Fruit fly (Drosophila melanogaster) whole organism, embryonic: ENCODE data around the gene ArfGAP1.

Source experiments
- CG10209 ChIP-seq: fragments of 200-800 bp; sonication (Bioruptor generic); optimal IDR thresholded peaks from 3 replicates; lab custom pipeline; 2017; ENCODE audit warnings: missing biosample characterization, mild to moderate bottlenecking, missing genetic modification characterization, missing genetic modification reagents
- CG10654 ChIP-seq: fragments of 200-800 bp; sonication (Bioruptor generic); optimal IDR thresholded peaks from 2 replicates; lab custom pipeline; 2016; ENCODE audit warnings: missing biosample characterization, missing genetic modification characterization
- CG11247 ChIP-seq: fragments of 200-800 bp; sonication (Bioruptor generic); IDR thresholded peaks from 2 replicates; pipeline ENCODE4 v1.3.6; 2022; ENCODE audit warnings: missing biosample characterization, missing genetic modification characterization
- CG1233 ChIP-seq: fragments of 200-800 bp; sonication (Bioruptor generic); optimal IDR thresholded peaks from 4 replicates; lab custom pipeline; 2018; ENCODE audit warnings: missing biosample characterization, mild to moderate bottlenecking, missing genetic modification characterization
- CG14860 ChIP-seq: fragments of 200-800 bp; sonication (Bioruptor generic); IDR thresholded peaks from 3 replicates; pipeline ENCODE4 v1.3.6; 2022; ENCODE audit warnings: missing biosample characterization, missing genetic modification characterization; ENCODE audit not compliant: partially characterized antibody
- CG14965 ChIP-seq: fragments of 200-800 bp; sonication (Bioruptor generic); optimal IDR thresholded peaks from 2 replicates; lab custom pipeline; 2016; ENCODE audit warnings: missing biosample characterization, missing genetic modification characterization, borderline replicate concordance
- CG15514 ChIP-seq: fragments of 200-800 bp; sonication (Bioruptor generic); optimal IDR thresholded peaks from 3 replicates; lab custom pipeline; 2017; ENCODE audit warnings: missing biosample characterization, missing genetic modification characterization, mild to moderate bottlenecking, moderate library complexity, missing genetic modification reagents
- CG17359 ChIP-seq: fragments of 200-800 bp; sonication (Bioruptor generic); optimal IDR thresholded peaks from 3 replicates; lab custom pipeline; 2018; ENCODE audit warnings: missing biosample characterization, mild to moderate bottlenecking, missing genetic modification characterization, moderate library complexity
- CG17612 ChIP-seq: fragments of 200-800 bp; sonication (Bioruptor generic); IDR thresholded peaks from 2 replicates; pipeline ENCODE4 v1.3.6; 2022; ENCODE audit warnings: missing biosample characterization, missing genetic modification characterization
- CG17912 ChIP-seq: fragments of 200-800 bp; sonication (Bioruptor generic); optimal IDR thresholded peaks from 2 replicates; lab custom pipeline; 2018; ENCODE audit warnings: missing biosample characterization, mild to moderate bottlenecking, missing genetic modification characterization
- CG32772 ChIP-seq: fragments of 200-800 bp; sonication (Bioruptor generic); IDR thresholded peaks from 2 replicates; pipeline ENCODE4 v1.3.6; 2022; ENCODE audit warnings: missing biosample characterization, missing genetic modification characterization
- CG3281 ChIP-seq: fragments of 200-800 bp; sonication (Bioruptor generic); optimal IDR thresholded peaks from 3 replicates; lab custom pipeline; 2017; ENCODE audit warnings: missing biosample characterization, mild to moderate bottlenecking, missing genetic modification characterization
- CG3407 ChIP-seq: fragments of 200-800 bp; sonication (Bioruptor generic); optimal IDR thresholded peaks from 2 replicates; lab custom pipeline; 2018; ENCODE audit warnings: missing biosample characterization, mild to moderate bottlenecking, missing genetic modification characterization
- CG3726 ChIP-seq: fragments of 200-800 bp; sonication (Bioruptor generic); IDR thresholded peaks from 3 replicates; pipeline ENCODE4, ENCODE4 v1.3.6; 2022; ENCODE audit warnings: missing biosample characterization, missing genetic modification characterization
- CG3995 ChIP-seq: fragments of 200-800 bp; sonication (Bioruptor generic); optimal IDR thresholded peaks from 3 replicates; lab custom pipeline; 2016; ENCODE audit warnings: missing biosample characterization, missing genetic modification characterization
- CG5180 ChIP-seq: fragments of 200-800 bp; sonication (Bioruptor generic); optimal IDR thresholded peaks from 3 replicates; lab custom pipeline; 2017; ENCODE audit warnings: missing biosample characterization, missing genetic modification characterization, mild to moderate bottlenecking, moderate library complexity, missing genetic modification reagents
- CG6683 ChIP-seq: fragments of 200-800 bp; sonication (Bioruptor generic); optimal IDR thresholded peaks from 2 replicates; lab custom pipeline; 2017; ENCODE audit warnings: missing biosample characterization, mild to moderate bottlenecking, missing genetic modification characterization, missing genetic modification reagents
- CG7928 ChIP-seq: fragments of 200-800 bp; sonication (Bioruptor generic); optimal IDR thresholded peaks from 2 replicates; lab custom pipeline; 2017; ENCODE audit warnings: missing biosample characterization, mild to moderate bottlenecking, missing genetic modification characterization
- CG7987 ChIP-seq: fragments of 200-800 bp; sonication (Bioruptor generic); optimal IDR thresholded peaks from 2 replicates; lab custom pipeline; 2018; ENCODE audit warnings: missing biosample characterization, mild to moderate bottlenecking, missing genetic modification characterization, moderate library complexity
- CG9817 ChIP-seq: fragments of 200-800 bp; sonication (Bioruptor generic); optimal IDR thresholded peaks from 2 replicates; lab custom pipeline; 2018; ENCODE audit warnings: missing biosample characterization, mild to moderate bottlenecking, missing genetic modification characterization, moderate library complexity
- CG9932 ChIP-seq: fragments of 200-800 bp; sonication (Bioruptor generic); IDR thresholded peaks from 2 replicates; pipeline ENCODE4 v1.3.6; 2022; ENCODE audit warnings: missing biosample characterization, missing genetic modification characterization
- Drgx ChIP-seq: fragments of 200-800 bp; sonication (Bioruptor generic); IDR thresholded peaks from 2 replicates; pipeline ENCODE4 v1.3.6; 2022; ENCODE audit warnings: missing biosample characterization, missing genetic modification characterization
- Elba2 ChIP-seq: fragments of 200-800 bp; sonication (Bioruptor generic); optimal IDR thresholded peaks from 3 replicates; lab custom pipeline; 2016; ENCODE audit warnings: missing biosample characterization, missing genetic modification characterization
- H2.0 ChIP-seq: fragments of 200-800 bp; sonication (Bioruptor generic); IDR thresholded peaks from 2 replicates; pipeline ENCODE4 v1.3.6; 2022; ENCODE audit warnings: missing biosample characterization, missing genetic modification characterization
- HLH4C ChIP-seq: fragments of 200-800 bp; sonication (Bioruptor generic); IDR thresholded peaks from 3 replicates; pipeline ENCODE4 v1.3.6; 2022; ENCODE audit warnings: missing biosample characterization, missing genetic modification characterization; ENCODE audit not compliant: partially characterized antibody
- Lhr ChIP-seq: fragments of 200-800 bp; sonication (Bioruptor generic); optimal IDR thresholded peaks from 3 replicates; lab custom pipeline; 2017; ENCODE audit warnings: mild to moderate bottlenecking, missing biosample characterization, missing genetic modification reagents, missing genetic modification characterization
- MBD-R2 ChIP-seq: fragments of 200-800 bp; sonication (Bioruptor generic); IDR thresholded peaks from 2 replicates; pipeline ENCODE4 v1.3.6; 2022; ENCODE audit warnings: missing biosample characterization, missing genetic modification characterization
- MESR4 ChIP-seq: fragments of 200-800 bp; sonication (Bioruptor generic); optimal IDR thresholded peaks from 2 replicates; lab custom pipeline; 2018; ENCODE audit warnings: missing biosample characterization, mild to moderate bottlenecking, missing genetic modification characterization, moderate library complexity
- NC2α ChIP-seq: fragments of 200-800 bp; sonication (Bioruptor generic); optimal IDR thresholded peaks from 2 replicates; lab custom pipeline; 2016; ENCODE audit warnings: missing biosample characterization, missing genetic modification characterization
- Nf-YA ChIP-seq: fragments of 200-800 bp; sonication (Bioruptor generic); IDR thresholded peaks from 2 replicates; pipeline ENCODE4 v1.3.6; 2022; ENCODE audit warnings: missing biosample characterization, missing genetic modification characterization
- Rfx ChIP-seq: fragments of 200-800 bp; sonication (Bioruptor generic); IDR thresholded peaks from 2 replicates; pipeline ENCODE4 v1.3.6; 2022; ENCODE audit warnings: missing biosample characterization, missing genetic modification characterization
- Ssrp ChIP-seq: fragments of 200-800 bp; sonication (Bioruptor generic); optimal IDR thresholded peaks from 2 replicates; lab custom pipeline; 2018; ENCODE audit warnings: missing biosample characterization, mild to moderate bottlenecking, missing genetic modification characterization, moderate library complexity
- Usf ChIP-seq: fragments of 200-800 bp; sonication (Bioruptor generic); optimal IDR thresholded peaks from 2 replicates; lab custom pipeline; 2017; ENCODE audit warnings: missing genotype, missing biosample characterization, missing genetic modification characterization
- ase ChIP-seq: fragments of 200-800 bp; sonication (Bioruptor generic); IDR thresholded peaks from 3 replicates; pipeline ENCODE4 v1.3.6; 2022; ENCODE audit warnings: missing biosample characterization, missing genetic modification characterization
- cad ChIP-seq: fragments of >200 bp; optimal IDR thresholded peaks from 2 replicates; lab custom pipeline; 2017; ENCODE audit warnings: missing biosample characterization, missing genetic modification characterization
- cwo ChIP-seq: fragments of 200-800 bp; sonication (Bioruptor generic); optimal IDR thresholded peaks from 3 replicates; lab custom pipeline; 2017; ENCODE audit warnings: missing biosample characterization, missing genetic modification characterization, mild to moderate bottlenecking, moderate library complexity, missing genetic modification reagents
- dan ChIP-seq: fragments of 200-800 bp; sonication (Bioruptor generic); IDR thresholded peaks from 2 replicates; pipeline ENCODE4 v1.3.6; 2022; ENCODE audit warnings: missing biosample characterization, missing genetic modification characterization
- dimm ChIP-seq: fragments of 200-800 bp; sonication (Bioruptor generic); IDR thresholded peaks from 2 replicates; pipeline ENCODE4 v1.3.6; 2022; ENCODE audit warnings: missing biosample characterization, missing genetic modification characterization
- disco-r ChIP-seq: fragments of 200-800 bp; sonication (Bioruptor generic); optimal IDR thresholded peaks from 2 replicates; lab custom pipeline; 2016; ENCODE audit warnings: missing biosample characterization, missing genetic modification characterization
- dmrt11E ChIP-seq: fragments of 200-800 bp; sonication (Bioruptor generic); optimal IDR thresholded peaks from 3 replicates; lab custom pipeline; 2018; ENCODE audit warnings: missing biosample characterization, mild to moderate bottlenecking, missing genetic modification characterization, moderate library complexity
- esg ChIP-seq: fragments of 200-800 bp; sonication (Bioruptor generic); conservative IDR thresholded peaks from 2 replicates; pipeline ENCODE4 v1.3.6; 2022; ENCODE audit warnings: missing biosample characterization, missing genetic modification characterization
- fu2 ChIP-seq: fragments of 200-800 bp; sonication (Bioruptor generic); optimal IDR thresholded peaks from 2 replicates; lab custom pipeline; 2016; ENCODE audit warnings: missing biosample characterization, missing genetic modification characterization
- otp ChIP-seq: fragments of 200-800 bp; sonication (Bioruptor generic); IDR thresholded peaks from 3 replicates; pipeline ENCODE4, ENCODE4 v1.3.6; 2022; ENCODE audit warnings: missing biosample characterization, missing genetic modification characterization
- peb ChIP-seq: fragments of 200-800 bp; sonication (Bioruptor generic); IDR thresholded peaks from 2 replicates; pipeline ENCODE4 v1.3.6; 2022; ENCODE audit warnings: missing biosample characterization, missing genetic modification characterization
- repo ChIP-seq: fragments of 200-800 bp; sonication (Bioruptor generic); optimal IDR thresholded peaks from 2 replicates; lab custom pipeline; 2016; ENCODE audit warnings: missing biosample characterization, missing genetic modification characterization
- sd ChIP-seq: fragments of 200-800 bp; sonication (Bioruptor generic); optimal IDR thresholded peaks from 3 replicates; lab custom pipeline; 2018; ENCODE audit warnings: missing biosample characterization, mild to moderate bottlenecking, missing genetic modification characterization, moderate library complexity
- sens-2 ChIP-seq: fragments of 200-800 bp; sonication (Bioruptor generic); IDR thresholded peaks from 2 replicates; pipeline ENCODE4 v1.3.6; 2022; ENCODE audit warnings: missing biosample characterization, missing genetic modification characterization
- sim ChIP-seq: fragments of 200-800 bp; sonication (Bioruptor generic); IDR thresholded peaks from 2 replicates; pipeline ENCODE4 v1.3.6; 2022; ENCODE audit warnings: missing biosample characterization, missing genetic modification characterization
- stwl ChIP-seq: fragments of 200-800 bp; sonication (Bioruptor generic); optimal IDR thresholded peaks from 3 replicates; lab custom pipeline; 2018; ENCODE audit warnings: missing biosample characterization, mild to moderate bottlenecking, missing genetic modification characterization, moderate library complexity
- tio ChIP-seq: fragments of 200-800 bp; sonication (Bioruptor generic); optimal IDR thresholded peaks from 2 replicates; lab custom pipeline; 2017; ENCODE audit warnings: missing biosample characterization, missing genetic modification characterization, inconsistent platforms

The ArfGAP1 gene

dm6 chr3L:12414189-12414964, 3.0 kb downstream of the ArfGAP1 start, which contains the start of gene SCaMC (continued):
- TF ChIP-seq CG3281 (no peak), CG10654 (GFP tag; lab: Kevin White, UChicago) (no peak), dimm (GFP tag; lab: Robert Waterston, UW) (no peak), CG7987 (no peak), Lhr (GFP tag; lab: Kevin White, UChicago) (peak; percentile 91), dan (GFP tag; lab: Robert Waterston, UW) (no peak), tio (GFP tag; lab: Kevin White, UChicago) (no peak), peb (GFP tag; lab: Robert Waterston, UW) (no peak), HLH4C (GFP tag; lab: Robert Waterston, UW) (0 out of 3 replicates have a peak, but pooled peaks have one; percentile 31), CG7928 (GFP tag; lab: Kevin White, UChicago) (no peak), Ssrp (no peak), CG1233 (no peak), Nf-YA (GFP tag; lab: Robert Waterston, UW) (no peak), Elba2 (peak; percentile 64), disco-r (GFP tag; lab: Kevin White, UChicago) (no peak), stwl (tag; lab: Kevin White, UChicago) (peak; percentile 85), MESR4 (GFP tag; lab: Kevin White, UChicago) (peak; percentile 95), cad (no peak), H2.0 (GFP tag; lab: Robert Waterston, UW) (no peak), CG15514 (GFP tag; lab: Kevin White, UChicago) (peak; percentile 79), MBD-R2 (peak; percentile 72), CG32772 (GFP tag; lab: Robert Waterston, UW) (no peak), CG6683 (GFP tag; lab: Kevin White, UChicago) (no peak), CG11247 (no peak), CG14860 (GFP tag; lab: Robert Waterston, UW) (no peak), CG9817 (no peak), CG9932 (GFP tag; lab: Robert Waterston, UW) (no peak), sim (no peak), CG3407 (no peak), CG3726 (GFP tag; lab: Robert Waterston, UW) (no peak), NC2α (GFP tag; lab: Kevin White, UChicago) (no peak), sd (tag; lab: Kevin White, UChicago) (peak; percentile 87), repo (GFP tag; lab: Kevin White, UChicago) (no peak), sens-2 (no peak), CG3995 (GFP tag; lab: Kevin White, UChicago) (peak; percentile 58), otp (no peak), fu2 (GFP tag; lab: Kevin White, UChicago) (no peak), Drgx (GFP tag; lab: Robert Waterston, UW) (no peak), dmrt11E (tag; lab: Kevin White, UChicago) (no peak), CG5180 (GFP tag; lab: Kevin White, UChicago) (no peak), CG10209 (GFP tag; lab: Kevin White, UChicago) (no peak), CG17612 (no peak), esg (no peak), Rfx (0 out of 2 replicates have a peak, but pooled peaks have one; percentile 33), cwo (GFP tag; lab: Kevin White, UChicago) (no peak), ase (GFP tag; lab: Robert Waterston, UW) (no peak), Usf (GFP tag; lab: Kevin White, UChicago) (no peak), CG17912 (GFP tag; lab: Kevin White, UChicago) (no peak), CG17359 (tag; lab: Kevin White, UChicago) (no peak), CG14965 (no peak)
